Fruit fly (Drosophila melanogaster): ENCODE results near the gene Crz.

dm6 chr3R:14357405-14357804 is 42.8 kb downstream of the Crz start:
- TF ChIP-seq Dfd (GFP tag; optimal IDR thresholded peaks at IDR 0.05): no peak
- TF ChIP-seq fru (GFP tag; optimal IDR thresholded peaks at IDR 0.05): peak; percentile 65
- TF ChIP-seq Mio (GFP tag; optimal IDR thresholded peaks at IDR 0.05): no peak
- TF ChIP-seq pan (optimal IDR thresholded peaks at IDR 0.05): no peak
- TF ChIP-seq psq (GFP tag; optimal IDR thresholded peaks at IDR 0.05): peak; percentile 33
- no peak for TF ChIP-seq dsf (GFP tag; optimal IDR thresholded peaks at IDR 0.05; ENCODE audit: borderline replicate concordance)
- TF ChIP-seq Rel (GFP tag; optimal IDR thresholded peaks at IDR 0.05): peak; percentile 14
- peak; percentile 8 for TF ChIP-seq Rel (tag; optimal IDR thresholded peaks at IDR 0.05)
- peak; percentile 73 for TF ChIP-seq rgr (GFP tag; optimal IDR thresholded peaks at IDR 0.05)
- TF ChIP-seq CG32264 (GFP tag; optimal IDR thresholded peaks at IDR 0.05): peak; percentile 40
- TF ChIP-seq h (GFP tag; optimal IDR thresholded peaks at IDR 0.05): peak; percentile 78

All from whole organism, wandering third instar larva.